Worm (Caenorhabditis elegans) whole organism, young adult: Measurements from ENCODE around the gene K08H10.10.

ENCODE experiments used
- F37B4.10 ChIP-seq: fragments of 200-800 bp; sonication (Bioruptor generic); IDR thresholded peaks from 2 replicates; pipeline ENCODE4 v1.3.6; 2022; ENCODE audit warnings: missing genetic modification characterization, missing compliant biosample characterization
- ama-1 ChIP-seq, 3 experiments: fragments of 150-350 bp in 1 of 3; sonication (generic microtip) in 2 of 3; optimal IDR thresholded peaks; 2 replicates each; lab custom pipeline; 2014 to 2018; ENCODE audit warnings: missing biosample characterization in 2 of 3, missing genetic modification characterization in 2 of 3, missing genetic modification reagents in 2 of 3
- hrde-1 ChIP-seq: sonication (generic microtip); optimal IDR thresholded peaks from 2 replicates; lab custom pipeline; 2016; ENCODE audit warnings: missing genetic modification characterization, mild to moderate bottlenecking, missing compliant biosample characterization, moderate library complexity, missing genotype, missing genetic modification reagents, borderline replicate concordance
- nfyb-1 ChIP-seq: fragments of 200-800 bp; sonication (Bioruptor generic); IDR thresholded peaks from 2 replicates; pipeline ENCODE4 v1.3.6; 2022; ENCODE audit warnings: missing genetic modification reagents, missing genetic modification characterization, missing compliant biosample characterization
- pha-4 ChIP-seq: fragments of 150-350 bp; sonication (generic microtip); optimal IDR thresholded peaks from 2 replicates; lab custom pipeline; 2014; ENCODE audit warnings: missing biosample characterization, missing genetic modification reagents, missing genetic modification characterization
- snpc-1.1 ChIP-seq: sonication (generic microtip); optimal IDR thresholded peaks from 2 replicates; lab custom pipeline; 2017; ENCODE audit warnings: missing genetic modification characterization, mild to moderate bottlenecking, missing compliant biosample characterization, antibody characterized with exemption, moderate library complexity, missing genotype, missing genetic modification reagents; ENCODE audit not compliant: insufficient read depth

DNA sequence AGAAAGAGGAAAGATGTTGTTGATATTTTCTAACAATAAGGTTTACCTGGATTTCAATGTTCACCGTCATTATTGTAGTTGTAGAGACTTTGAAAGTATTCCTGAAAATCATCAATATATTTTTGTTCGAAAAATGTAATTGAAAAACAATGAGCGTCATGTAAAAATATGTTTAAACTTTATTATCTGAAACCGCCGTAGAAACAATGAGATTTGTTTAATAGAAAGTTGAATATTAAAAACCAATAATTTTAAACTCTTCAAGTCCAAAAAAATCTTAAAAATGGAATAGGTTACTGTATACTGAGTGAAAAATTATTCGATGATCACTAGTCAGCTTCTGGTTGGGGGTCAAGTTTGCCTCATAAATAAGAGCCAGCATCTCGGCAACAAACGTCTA lies 42.6 kb upstream of the K08H10.10 start, which contains the start of gene anmt-3:
- no peak for TF ChIP-seq ama-1 (optimal IDR thresholded peaks at IDR 0.05; lab: Kevin White, UChicago)
- no peak for TF ChIP-seq ama-1 (GFP tag; optimal IDR thresholded peaks at IDR 0.05; lab: Kevin White, UChicago)
- TF ChIP-seq pha-4 (tag; lab: Kevin White, UChicago) = no peak
- TF ChIP-seq hrde-1 (tag; lab: Kevin White, UChicago) = no peak
- TF ChIP-seq snpc-1.1 (tag; lab: Kevin White, UChicago) = no peak
- TF ChIP-seq F37B4.10 = no peak
- TF ChIP-seq nfyb-1 = no peak
